Worm (Caenorhabditis elegans) whole organism, young adult: ENCODE measurements around the gene ZK550.6.

Source experiments
- B0035.1 ChIP-seq: sonication (generic microtip); optimal IDR thresholded peaks from 2 replicates; lab custom pipeline; 2016; ENCODE audit warnings: missing genetic modification characterization, mild to moderate bottlenecking, missing compliant biosample characterization, missing genotype, missing genetic modification reagents
- Y53F4B.3 ChIP-seq: fragments of 200-800 bp; sonication (Bioruptor generic); IDR thresholded peaks from 2 replicates; pipeline ENCODE4 v1.3.6; 2022; ENCODE audit warnings: missing genetic modification reagents, missing genetic modification characterization, missing compliant biosample characterization
- aptf-2 ChIP-seq: fragments of 200-800 bp; sonication (Bioruptor generic); conservative IDR thresholded peaks from 2 replicates; pipeline ENCODE4 v1.3.6; 2022; ENCODE audit warnings: missing genetic modification reagents, missing genetic modification characterization, missing compliant biosample characterization
- ets-4 ChIP-seq: fragments of 200-800 bp; sonication (Bioruptor generic); optimal IDR thresholded peaks from 2 replicates; lab custom pipeline; 2018; ENCODE audit warnings: mild to moderate bottlenecking, missing genetic modification characterization, missing compliant biosample characterization
- mcd-1 ChIP-seq: fragments of 200-800 bp; sonication (Bioruptor generic); IDR thresholded peaks from 2 replicates; pipeline ENCODE4 v1.3.6; 2022; ENCODE audit warnings: missing genetic modification reagents, missing genetic modification characterization, missing compliant biosample characterization
- nhr-179 ChIP-seq: sonication (generic microtip); optimal IDR thresholded peaks from 2 replicates; lab custom pipeline; 2016; ENCODE audit warnings: mild to moderate bottlenecking, missing genetic modification characterization, missing compliant biosample characterization
- somi-1 ChIP-seq: fragments of 200-800 bp; sonication (Bioruptor generic); optimal IDR thresholded peaks from 2 replicates; lab custom pipeline; 2018; ENCODE audit warnings: mild to moderate bottlenecking, missing genetic modification characterization, missing compliant biosample characterization
- ztf-28 ChIP-seq: fragments of 200-800 bp; sonication (Bioruptor generic); IDR thresholded peaks from 2 replicates; pipeline ENCODE4 v1.3.6; 2022; ENCODE audit warnings: missing genetic modification reagents, missing genetic modification characterization, missing compliant biosample characterization
- ztf-3 ChIP-seq: fragments of 200-800 bp; sonication (Bioruptor generic); optimal IDR thresholded peaks from 2 replicates; lab custom pipeline; 2018; ENCODE audit warnings: mild to moderate bottlenecking, missing genetic modification characterization, missing compliant biosample characterization

- TF ChIP-seq Y53F4B.3 (GFP tag; lab: Robert Waterston, UW) (no peak), mcd-1 (no peak), ztf-3 (GFP tag; lab: Kevin White, UChicago) (no peak), nhr-179 (tag; lab: Kevin White, UChicago) (no peak), ztf-28 (GFP tag; lab: Robert Waterston, UW) (no peak), B0035.1 (no peak), ets-4 (GFP tag; lab: Kevin White, UChicago) (no peak), somi-1 (GFP tag; lab: Kevin White, UChicago) (no peak), aptf-2 (GFP tag; lab: Robert Waterston, UW) (no peak)
These were observed 30.1 kb upstream of the ZK550.6 start for ce11 chrIV:17292350-17292749.
